Fruit fly (Drosophila melanogaster) whole organism, wandering third instar larva: ENCODE data around the gene Sodq.

Source experiments
- Abd-B ChIP-seq: fragments of >200 bp; optimal IDR thresholded peaks from 2 replicates; lab custom pipeline; 2017; ENCODE audit warnings: missing biosample characterization, missing genetic modification characterization
- CG32264 ChIP-seq: fragments of 200-800 bp; sonication (Bioruptor generic); optimal IDR thresholded peaks from 2 replicates; lab custom pipeline; 2016; ENCODE audit warnings: missing biosample characterization, missing genetic modification characterization
- CG9705 ChIP-seq: fragments of 200-800 bp; sonication (Bioruptor generic); optimal IDR thresholded peaks from 2 replicates; lab custom pipeline; 2018; ENCODE audit warnings: missing biosample characterization, mild to moderate bottlenecking, missing genetic modification characterization
- CrebA ChIP-seq: fragments of 200-800 bp; sonication (Bioruptor generic); optimal IDR thresholded peaks from 2 replicates; lab custom pipeline; 2016; ENCODE audit warnings: missing biosample characterization, mild to moderate bottlenecking, missing genetic modification characterization, borderline replicate concordance
- Dfd ChIP-seq: fragments of >200 bp; optimal IDR thresholded peaks from 2 replicates; lab custom pipeline; 2017; ENCODE audit warnings: missing biosample characterization, missing genetic modification characterization
- Dif ChIP-seq: fragments of 200-275, 200-300 bp; sonication (Bioruptor generic); optimal IDR thresholded peaks from 2 replicates; lab custom pipeline; 2018; ENCODE audit warnings: missing biosample characterization, missing genetic modification characterization; ENCODE audit not compliant: partially characterized antibody
- GATAd ChIP-seq: sonication (Bioruptor generic); optimal IDR thresholded peaks from 2 replicates; lab custom pipeline; 2016; ENCODE audit warnings: missing biosample characterization, missing genetic modification characterization
- HLH106 ChIP-seq: fragments of 200-800 bp; optimal IDR thresholded peaks from 3 replicates; lab custom pipeline; 2019; ENCODE audit warnings: missing biosample characterization, mild to moderate bottlenecking, missing genetic modification characterization, moderate library complexity
- Hnf4 ChIP-seq: fragments of 200-800 bp; sonication (Bioruptor generic); optimal IDR thresholded peaks from 2 replicates; lab custom pipeline; 2016; ENCODE audit warnings: missing biosample characterization, mild to moderate bottlenecking, missing genetic modification characterization
- Hr78 ChIP-seq: fragments of >200 bp; optimal IDR thresholded peaks from 2 replicates; lab custom pipeline; 2017; ENCODE audit warnings: missing biosample characterization, missing genetic modification characterization
- Hr83 ChIP-seq: fragments of 200-300 bp; sonication (Bioruptor generic); optimal IDR thresholded peaks from 2 replicates; lab custom pipeline; 2016; ENCODE audit warnings: missing biosample characterization, mild to moderate bottlenecking, missing genetic modification characterization, moderate library complexity; ENCODE audit not compliant: poor library complexity, severe bottlenecking
- Jra ChIP-seq: sonication (Bioruptor generic); optimal IDR thresholded peaks from 2 replicates; lab custom pipeline; 2016; ENCODE audit warnings: missing biosample characterization, missing genetic modification characterization
- Mio ChIP-seq: sonication (Bioruptor generic); optimal IDR thresholded peaks from 2 replicates; lab custom pipeline; 2016; ENCODE audit warnings: missing biosample characterization, missing genetic modification characterization
- Myc ChIP-seq: fragments of >200 bp; optimal IDR thresholded peaks from 2 replicates; lab custom pipeline; 2017
- N ChIP-seq: fragments of >200 bp; optimal IDR thresholded peaks from 2 replicates; lab custom pipeline; 2018; ENCODE audit warnings: missing biosample characterization, missing external identifiers, missing genetic modification characterization
- OdsH ChIP-seq: fragments of 200-800 bp; sonication (Bioruptor generic); optimal IDR thresholded peaks from 2 replicates; lab custom pipeline; 2016; ENCODE audit warnings: missing biosample characterization, mild to moderate bottlenecking, missing genetic modification characterization
- Rel ChIP-seq, 2 experiments: fragments of 200-800 bp; sonication (Bioruptor generic) in 1 of 2; optimal IDR thresholded peaks; 2 replicates in 1 of 2; 3 replicates in 1 of 2; lab custom pipeline; 2016 to 2019; ENCODE audit warnings: mild to moderate bottlenecking in 2 of 2, missing biosample characterization in 2 of 2, missing genetic modification characterization in 2 of 2, moderate library complexity in 1 of 2
- Sp1 ChIP-seq: fragments of 200-800 bp; sonication (Bioruptor generic); optimal IDR thresholded peaks from 3 replicates; lab custom pipeline; 2019; ENCODE audit warnings: missing biosample characterization, mild to moderate bottlenecking, missing genetic modification characterization, moderate library complexity
- Vsx2 ChIP-seq: fragments of 200-300, 225-300 bp; sonication (Bioruptor generic); optimal IDR thresholded peaks from 2 replicates; lab custom pipeline; 2018; ENCODE audit warnings: missing biosample characterization, missing genetic modification characterization; ENCODE audit not compliant: partially characterized antibody
- br ChIP-seq: fragments of 200-800 bp; sonication (Bioruptor generic); optimal IDR thresholded peaks from 2 replicates; lab custom pipeline; 2016; ENCODE audit warnings: missing biosample characterization, missing genetic modification characterization
- brk ChIP-seq: fragments of 200-800 bp; sonication (Bioruptor generic); optimal IDR thresholded peaks from 2 replicates; lab custom pipeline; 2016; ENCODE audit warnings: missing biosample characterization, mild to moderate bottlenecking, missing genetic modification characterization
- dl ChIP-seq, 2 experiments: fragments of 175-275, 200-275 bp in 1 of 2; fragments of 200-275 bp in 1 of 2; sonication (Bioruptor generic); optimal IDR thresholded peaks; lab custom pipeline; 2018; ENCODE audit warnings: mild to moderate bottlenecking in 2 of 2, missing biosample characterization in 2 of 2, missing genetic modification characterization in 2 of 2, moderate library complexity in 2 of 2; ENCODE audit not compliant: partially characterized antibody in 2 of 2, insufficient read depth in 1 of 2
- dmrt93B ChIP-seq: fragments of 200-800 bp; sonication (Bioruptor generic); optimal IDR thresholded peaks from 2 replicates; lab custom pipeline; 2018; ENCODE audit warnings: missing biosample characterization, mild to moderate bottlenecking, missing genetic modification characterization
- dsf ChIP-seq: sonication (Bioruptor generic); optimal IDR thresholded peaks from 2 replicates; lab custom pipeline; 2016; ENCODE audit warnings: missing biosample characterization, missing genetic modification characterization, borderline replicate concordance
- ey ChIP-seq: fragments of 200-800 bp; sonication (Bioruptor generic); optimal IDR thresholded peaks from 2 replicates; lab custom pipeline; 2016; ENCODE audit warnings: missing biosample characterization, missing genetic modification characterization
- foxo ChIP-seq, 2 experiments: fragments of 200-800 bp; sonication (Bioruptor generic); optimal IDR thresholded peaks; 2 replicates in 1 of 2; 3 replicates in 1 of 2; lab custom pipeline; 2016 to 2017; ENCODE audit warnings: missing biosample characterization in 2 of 2, missing genetic modification characterization in 2 of 2
- fru ChIP-seq: fragments of 200-800 bp; sonication (Bioruptor generic); optimal IDR thresholded peaks from 3 replicates; lab custom pipeline; 2016; ENCODE audit warnings: missing biosample characterization, mild to moderate bottlenecking, missing genetic modification characterization
- h ChIP-seq: fragments of 200-800 bp; sonication (Bioruptor generic); optimal IDR thresholded peaks from 3 replicates; lab custom pipeline; 2016; ENCODE audit warnings: missing biosample characterization, mild to moderate bottlenecking, missing genetic modification characterization
- jim ChIP-seq: fragments of 175-275, 200-325 bp; sonication (Bioruptor generic); optimal IDR thresholded peaks from 2 replicates; lab custom pipeline; 2016; ENCODE audit warnings: missing biosample characterization, mild to moderate bottlenecking, missing genetic modification characterization
- lola ChIP-seq: fragments of >200 bp; optimal IDR thresholded peaks from 2 replicates; lab custom pipeline; 2017; ENCODE audit warnings: missing biosample characterization, missing genetic modification characterization
- pan ChIP-seq: fragments of >200 bp; optimal IDR thresholded peaks from 2 replicates; lab custom pipeline; 2017
- psq ChIP-seq: fragments of 200-800 bp; sonication (Bioruptor generic); optimal IDR thresholded peaks from 3 replicates; lab custom pipeline; 2017; ENCODE audit warnings: missing biosample characterization, mild to moderate bottlenecking, missing genetic modification characterization, moderate library complexity
- rgr ChIP-seq: fragments of 200-800 bp; sonication (Bioruptor generic); optimal IDR thresholded peaks from 3 replicates; lab custom pipeline; 2016; ENCODE audit warnings: missing biosample characterization, mild to moderate bottlenecking, missing genetic modification characterization
- sage ChIP-seq: fragments of 200-800 bp; sonication (Bioruptor generic); optimal IDR thresholded peaks from 2 replicates; lab custom pipeline; 2016; ENCODE audit warnings: missing biosample characterization, mild to moderate bottlenecking, missing genetic modification characterization
- sv ChIP-seq: fragments of 200-800 bp; sonication (Bioruptor generic); optimal IDR thresholded peaks from 3 replicates; lab custom pipeline; 2016; ENCODE audit warnings: missing biosample characterization, missing genetic modification characterization
- tai ChIP-seq: sonication (Bioruptor generic); optimal IDR thresholded peaks from 2 replicates; lab custom pipeline; 2016; ENCODE audit warnings: missing biosample characterization, missing genetic modification characterization
- usp ChIP-seq: fragments of >200 bp; optimal IDR thresholded peaks from 2 replicates; lab custom pipeline; 2017; ENCODE audit warnings: missing biosample characterization, missing genetic modification characterization
- woc ChIP-seq: sonication (Bioruptor generic); optimal IDR thresholded peaks from 2 replicates; lab custom pipeline; 2016; ENCODE audit warnings: missing biosample characterization, mild to moderate bottlenecking, missing genetic modification characterization

Sodq gene

dm6 chr3R:25877064-25877463, 18.6 kb upstream of the Sodq start:
- TF ChIP-seq Dif (GFP tag; lab: Kevin White, UChicago) (no peak), lola (GFP tag; lab: Kevin White, UChicago) (no peak), sage (no peak), Dfd (GFP tag; lab: Kevin White, UChicago) (no peak), Jra (no peak), OdsH (GFP tag; lab: Kevin White, UChicago) (no peak)

- TF ChIP-seq rgr (peak; percentile 17), Vsx2 (GFP tag; lab: Kevin White, UChicago) (no peak), CG32264 (GFP tag; lab: Kevin White, UChicago) (no peak), Mio (GFP tag; lab: Kevin White, UChicago) (no peak), sv (GFP tag; lab: Kevin White, UChicago) (peak; percentile 57), Dif (GFP tag; lab: Kevin White, UChicago) (no peak), ey (GFP tag; lab: Kevin White, UChicago) (peak; percentile 19), h (peak; percentile 2)
Observed at dm6 chr3R:25879324-25879766, 16.3 kb upstream of the Sodq start.

- TF ChIP-seq tai (no peak), Jra (no peak), brk (GFP tag; lab: Kevin White, UChicago) (no peak), dsf (no peak), Dif (GFP tag; lab: Kevin White, UChicago) (peak; percentile 74), Hr83 (peak; percentile 76), Hnf4 (GFP tag; lab: Kevin White, UChicago) (no peak), woc (GFP tag; lab: Kevin White, UChicago) (peak; percentile 28), sage (no peak), Hr78 (no peak), br (GFP tag; lab: Kevin White, UChicago) (no peak), psq (peak; percentile 60), Dfd (GFP tag; lab: Kevin White, UChicago) (peak; percentile 3), h (peak; percentile 14), Rel (GFP tag; optimal IDR thresholded peaks at IDR 0.05; lab: Kevin White, UChicago) (no peak), Rel (tag; optimal IDR thresholded peaks at IDR 0.05; lab: Kevin White, UChicago) (no peak), GATAd (GFP tag; lab: Kevin White, UChicago) (no peak), jim (peak; percentile 23), foxo (GFP tag; optimal IDR thresholded peaks at IDR 0.05; lab: Kevin White, UChicago) (peak in 1 of 2 experiments; percentile 49), lola (GFP tag; lab: Kevin White, UChicago) (no peak), ey (GFP tag; lab: Kevin White, UChicago) (no peak), Sp1 (GFP tag; lab: Kevin White, UChicago) (peak; percentile 58), Mio (GFP tag; lab: Kevin White, UChicago) (no peak), HLH106 (tag; lab: Kevin White, UChicago) (peak; percentile 59), CrebA (GFP tag; lab: Kevin White, UChicago) (no peak), pan (lab: Kevin White, UChicago) (no peak), N (no peak), CG9705 (GFP tag; lab: Kevin White, UChicago) (no peak), fru (no peak), OdsH (GFP tag; lab: Kevin White, UChicago) (peak; percentile 33), Myc (lab: Kevin White, UChicago) (peak; percentile 13), rgr (peak; percentile 29), sv (GFP tag; lab: Kevin White, UChicago) (no peak), dmrt93B (peak; percentile 22), Vsx2 (GFP tag; lab: Kevin White, UChicago) (no peak), Abd-B (GFP tag; lab: Kevin White, UChicago) (no peak), usp (GFP tag; lab: Kevin White, UChicago) (no peak), dl (GFP tag; optimal IDR thresholded peaks at IDR 0.05; lab: Kevin White, UChicago; ENCODE audit: insufficient read depth in 1 of 2, partially characterized antibody in 2 of 2) (peak in 1 of 2 experiments; percentile 74), CG32264 (GFP tag; lab: Kevin White, UChicago) (no peak)
Observed at dm6 chr3R:25880198-25880970, 15.2 kb upstream of the Sodq start.
